Worm (Caenorhabditis elegans): Measurements from ENCODE around the gene srh-125.
A peak's percentile ranks its signal among the peaks of the same experiment; 100 is the strongest.

srh-125 gene

ce11 chrV:7464696-7465095, 12.0 kb downstream of the srh-125 start, which contains the start of gene srh-89:
Gene srh-89, minus strand, starts transcription at chrV:7464796.
- no peak for TF ChIP-seq nhr-71 (tag; optimal IDR thresholded peaks at IDR 0.05)
- no peak for TF ChIP-seq nhr-237 (tag; optimal IDR thresholded peaks at IDR 0.05)
- no peak for TF ChIP-seq F16B12.6 (tag; optimal IDR thresholded peaks at IDR 0.05)
- no peak for TF ChIP-seq hlh-4 (tag; optimal IDR thresholded peaks at IDR 0.05)
- no peak for TF ChIP-seq ztf-11 (tag; optimal IDR thresholded peaks at IDR 0.05)
- no peak for TF ChIP-seq ama-1 (optimal IDR thresholded peaks at IDR 0.05)
- no peak for TF ChIP-seq jun-1 (tag; optimal IDR thresholded peaks at IDR 0.05)
- no peak for TF ChIP-seq snpc-4 (tag; optimal IDR thresholded peaks at IDR 0.05)

ce11 chrV:7460898-7461297, 15.8 kb downstream of the srh-125 start, which contains the start of gene srh-92:
Gene srh-92, minus strand, starts transcription at chrV:7460998.
- TF ChIP-seq elt-3 (tag; optimal IDR thresholded peaks at IDR 0.05): no peak
- no peak for TF ChIP-seq F16B12.6 (tag; optimal IDR thresholded peaks at IDR 0.05)
- TF ChIP-seq sptf-1 (tag; optimal IDR thresholded peaks at IDR 0.05): no peak
- TF ChIP-seq hlh-17 (GFP tag; optimal IDR thresholded peaks at IDR 0.05; ENCODE audit: borderline replicate concordance): no peak
- TF ChIP-seq egl-13 (tag; optimal IDR thresholded peaks at IDR 0.05): no peak
- no peak for TF ChIP-seq unc-98 (GFP tag; IDR thresholded peaks at IDR 0.05)
- TF ChIP-seq mep-1 (tag; optimal IDR thresholded peaks at IDR 0.05): no peak
- no peak for TF ChIP-seq hpl-2 (GFP tag; optimal IDR thresholded peaks at IDR 0.05)
- TF ChIP-seq efl-1 (optimal IDR thresholded peaks at IDR 0.05): no peak
- TF ChIP-seq efl-1 (GFP tag; optimal IDR thresholded peaks at IDR 0.05 in 1 of 2): no peak
- TF ChIP-seq lin-15B (tag; optimal IDR thresholded peaks at IDR 0.05): no peak

ce11 chrV:7455008-7455407, 21.7 kb downstream of the srh-125 start, which contains the start of gene F25E5.2:
Gene F25E5.2, plus strand, starts transcription at chrV:7455308.
- TF ChIP-seq jun-1 (tag; optimal IDR thresholded peaks at IDR 0.05) (no peak), nhr-76 (tag; optimal IDR thresholded peaks at IDR 0.05) (no peak), sup-37 (GFP tag; optimal IDR thresholded peaks at IDR 0.05) (no peak), lin-15B (tag; optimal IDR thresholded peaks at IDR 0.05) (no peak), alr-1 (tag; optimal IDR thresholded peaks at IDR 0.05; ENCODE audit: borderline replicate concordance) (no peak), rnt-1 (tag; optimal IDR thresholded peaks at IDR 0.05) (no peak), unc-62 (GFP tag; optimal IDR thresholded peaks at IDR 0.05) (no peak), nhr-12 (tag; optimal IDR thresholded peaks at IDR 0.05) (no peak), ceh-8 (GFP tag; optimal IDR thresholded peaks at IDR 0.05) (no peak), F16B12.6 (tag; optimal IDR thresholded peaks at IDR 0.05) (no peak), dpl-1 (GFP tag; optimal IDR thresholded peaks at IDR 0.05) (no peak), ceh-90 (tag; optimal IDR thresholded peaks at IDR 0.05) (no peak), ztf-11 (tag; optimal IDR thresholded peaks at IDR 0.05) (no peak), ces-1 (GFP tag; optimal IDR thresholded peaks at IDR 0.05) (no peak)

ce11 chrV:7454236-7454635, 22.4 kb downstream of the srh-125 start, which contains the start of gene try-8:
Gene try-8, minus strand, starts transcription at chrV:7454336.
- no peak for TF ChIP-seq nhr-76 (tag; optimal IDR thresholded peaks at IDR 0.05)
- TF ChIP-seq lir-3 (tag; optimal IDR thresholded peaks at IDR 0.05; ENCODE audit: poor library complexity): no peak
- TF ChIP-seq unc-30 (tag; optimal IDR thresholded peaks at IDR 0.05): no peak
- TF ChIP-seq ztf-11 (tag; optimal IDR thresholded peaks at IDR 0.05): no peak
- no peak for TF ChIP-seq F16B12.6 (tag; optimal IDR thresholded peaks at IDR 0.05)

- TF ChIP-seq efl-1 (optimal IDR thresholded peaks at IDR 0.05) (no peak), efl-1 (GFP tag; optimal IDR thresholded peaks at IDR 0.05 in 1 of 2) (peak in 1 of 2 experiments; percentile 24), lin-14 (GFP tag; optimal IDR thresholded peaks at IDR 0.05) (no peak)
These were observed 25.2 kb downstream of the srh-125 start, which contains the start of gene try-11 for ce11 chrV:7451421-7451820. Gene try-11, plus strand, starts transcription at chrV:7451721.

- no peak for TF ChIP-seq nhr-19 (GFP tag; conservative IDR thresholded peaks at IDR 0.05)
- no peak for TF ChIP-seq efl-1 (optimal IDR thresholded peaks at IDR 0.05)
- TF ChIP-seq efl-1 (GFP tag; optimal IDR thresholded peaks at IDR 0.05 in 1 of 2): peak in 1 of 2 experiments; percentile 58
These were observed 27.3 kb downstream of the srh-125 start, which contains the start of gene try-12 for ce11 chrV:7449303-7449827. Gene try-12, plus strand, starts transcription at chrV:7449353.

Measured in whole organism, L1 larva.